Worm (Caenorhabditis elegans) whole organism, early embryonic: ENCODE results near the gene pcp-3.

Experiments
- ama-1 ChIP-seq: fragments of 150-350 bp; optimal IDR thresholded peaks from 2 replicates; lab custom pipeline; 2014
- hmg-4 ChIP-seq: fragments of 200-800 bp; sonication (Bioruptor generic); optimal IDR thresholded peaks from 2 replicates; lab custom pipeline; 2018; ENCODE audit warnings: mild to moderate bottlenecking, missing genetic modification characterization, missing compliant biosample characterization

DNA sequence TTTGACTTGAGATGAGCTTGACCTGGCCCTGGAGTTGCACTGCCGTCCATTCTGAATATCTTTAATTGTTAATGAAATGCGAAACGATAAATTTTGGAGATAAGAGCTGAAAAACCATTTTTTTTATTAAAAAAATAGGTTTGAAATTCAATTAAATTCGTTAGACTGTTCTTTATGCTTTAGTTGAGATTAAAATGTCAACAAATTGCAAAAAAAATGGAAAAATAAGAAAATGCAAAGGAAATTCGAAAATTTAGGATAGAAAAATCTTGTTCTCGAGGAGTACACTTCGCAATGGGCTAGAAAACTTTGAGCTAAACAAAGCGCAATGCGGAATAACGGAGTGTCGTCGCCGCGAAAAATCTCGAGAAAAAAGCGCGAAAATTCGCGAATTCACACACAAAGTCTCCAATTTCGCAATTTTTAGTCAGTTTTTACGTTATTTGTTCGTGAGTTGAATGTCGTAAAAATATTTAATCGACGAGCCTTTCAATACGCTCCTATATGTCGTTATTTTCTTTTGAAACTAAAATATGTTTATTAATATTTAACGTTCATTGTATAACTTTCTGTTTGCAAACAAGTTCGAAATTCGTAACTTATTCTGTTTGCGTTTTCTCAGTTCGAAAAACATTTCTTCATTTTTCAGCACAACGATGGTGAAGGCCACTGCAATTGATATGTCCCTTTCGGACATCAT is 11.8 kb downstream of the pcp-3 start, which contains the start of the genes rpb-12 and aly-2:
- TF ChIP-seq ama-1, result no peak
- TF ChIP-seq hmg-4, result no peak
